Worm (Caenorhabditis elegans) whole organism, L2 larva: Measurements from ENCODE around the gene wdr-60.

Experiments
- C34F6.9 ChIP-seq: fragments of 150-350 bp; optimal IDR thresholded peaks from 2 replicates; lab custom pipeline; 2014; ENCODE audit warnings: missing biosample characterization, missing genetic modification characterization
- R02D3.7 ChIP-seq: fragments of 150-350 bp; optimal IDR thresholded peaks from 2 replicates; lab custom pipeline; 2014; ENCODE audit warnings: missing biosample characterization, missing genetic modification characterization
- ZK546.5 ChIP-seq: sonication (generic microtip); optimal IDR thresholded peaks from 2 replicates; lab custom pipeline; 2017; ENCODE audit warnings: missing biosample characterization, missing genetic modification characterization
- alr-1 ChIP-seq: fragments of 150-350 bp; optimal IDR thresholded peaks from 2 replicates; lab custom pipeline; 2014; ENCODE audit warnings: missing biosample characterization, missing genetic modification characterization
- ama-1 ChIP-seq: fragments of 150-350 bp; optimal IDR thresholded peaks from 2 replicates; lab custom pipeline; 2018; ENCODE audit warnings: inconsistent platforms
- blmp-1 ChIP-seq: sonication (generic microtip); optimal IDR thresholded peaks from 2 replicates; lab custom pipeline; 2017; ENCODE audit warnings: missing genetic modification characterization, mild to moderate bottlenecking, missing compliant biosample characterization, antibody characterized with exemption, moderate library complexity; ENCODE audit not compliant: insufficient read depth
- ceh-16 ChIP-seq: fragments of 150-350 bp; optimal IDR thresholded peaks from 2 replicates; lab custom pipeline; 2014; ENCODE audit warnings: missing biosample characterization, missing genetic modification characterization
- ceh-82 ChIP-seq: fragments of 150-350 bp; optimal IDR thresholded peaks from 2 replicates; lab custom pipeline; 2014; ENCODE audit warnings: missing biosample characterization, missing genetic modification characterization
- crh-2 ChIP-seq: sonication (generic microtip); optimal IDR thresholded peaks from 2 replicates; lab custom pipeline; 2017; ENCODE audit warnings: missing biosample characterization, missing genetic modification characterization
- dmd-4 ChIP-seq: sonication (generic microtip); optimal IDR thresholded peaks from 2 replicates; lab custom pipeline; 2017; ENCODE audit warnings: missing biosample characterization, missing genetic modification characterization
- egl-27 ChIP-seq: sonication (generic microtip); optimal IDR thresholded peaks from 3 replicates; lab custom pipeline; 2017; ENCODE audit warnings: missing biosample characterization, missing genetic modification reagents, missing genetic modification characterization
- elt-1 ChIP-seq: fragments of 150-350 bp; optimal IDR thresholded peaks from 2 replicates; lab custom pipeline; 2014; ENCODE audit warnings: missing biosample characterization, missing genetic modification characterization
- elt-3 ChIP-seq: sonication (generic microtip); optimal IDR thresholded peaks from 2 replicates; lab custom pipeline; 2017; ENCODE audit warnings: missing biosample characterization, missing genetic modification characterization
- fos-1 ChIP-seq: fragments of 150-350 bp; optimal IDR thresholded peaks from 2 replicates; lab custom pipeline; 2014; ENCODE audit warnings: missing biosample characterization, missing genetic modification characterization
- gmeb-1 ChIP-seq: fragments of 150-350 bp; optimal IDR thresholded peaks from 2 replicates; lab custom pipeline; 2014; ENCODE audit warnings: missing biosample characterization, missing genetic modification characterization
- lin-11 ChIP-seq: fragments of 150-350 bp; sonication (generic microtip); optimal IDR thresholded peaks from 2 replicates; lab custom pipeline; 2014; ENCODE audit warnings: missing biosample characterization, missing genetic modification characterization, inconsistent platforms, mixed read lengths
- lin-13 ChIP-seq: fragments of 150-350 bp; optimal IDR thresholded peaks from 2 replicates; lab custom pipeline; 2014; ENCODE audit warnings: missing biosample characterization, missing genetic modification reagents, missing genetic modification characterization
- lin-39 ChIP-seq: fragments of 150-350 bp; optimal IDR thresholded peaks from 2 replicates; lab custom pipeline; 2014; ENCODE audit warnings: missing biosample characterization, missing genetic modification reagents, missing genetic modification characterization
- lsy-2 ChIP-seq, 2 experiments: fragments of 150-350 bp in 1 of 2; sonication (generic microtip) in 1 of 2; optimal IDR thresholded peaks; 2 replicates each; lab custom pipeline; 2014 to 2017; ENCODE audit warnings: missing biosample characterization in 2 of 2, missing genetic modification characterization in 2 of 2
- mab-5 ChIP-seq: fragments of 150-350 bp; optimal IDR thresholded peaks from 2 replicates; lab custom pipeline; 2014; ENCODE audit warnings: missing biosample characterization, missing genetic modification characterization
- mbf-1 ChIP-seq: sonication (generic microtip); optimal IDR thresholded peaks from 2 replicates; lab custom pipeline; 2017; ENCODE audit warnings: missing biosample characterization, missing genetic modification characterization
- mdl-1 ChIP-seq, 2 experiments: fragments of 150-350 bp in 1 of 2; sonication (generic microtip) in 1 of 2; optimal IDR thresholded peaks; 2 replicates each; lab custom pipeline; 2017; ENCODE audit warnings: missing biosample characterization in 2 of 2, missing genetic modification characterization in 2 of 2
- nhr-10 ChIP-seq: sonication (generic microtip); optimal IDR thresholded peaks from 2 replicates; lab custom pipeline; 2017; ENCODE audit warnings: missing biosample characterization, missing genetic modification characterization
- nhr-11 ChIP-seq: fragments of 150-350 bp; optimal IDR thresholded peaks from 2 replicates; lab custom pipeline; 2014; ENCODE audit warnings: missing biosample characterization, missing genetic modification characterization
- nhr-12 ChIP-seq: fragments of 150-350 bp; optimal IDR thresholded peaks from 2 replicates; lab custom pipeline; 2014; ENCODE audit warnings: missing biosample characterization, missing genetic modification characterization
- nhr-129 ChIP-seq: fragments of 150-350 bp; optimal IDR thresholded peaks from 2 replicates; lab custom pipeline; 2014; ENCODE audit warnings: missing biosample characterization, missing genetic modification characterization
- nhr-21 ChIP-seq: fragments of 150-350 bp; optimal IDR thresholded peaks from 2 replicates; lab custom pipeline; 2014; ENCODE audit warnings: missing biosample characterization, missing genetic modification characterization
- nhr-23 ChIP-seq: fragments of 150-350 bp; optimal IDR thresholded peaks from 2 replicates; lab custom pipeline; 2014; ENCODE audit warnings: missing biosample characterization, missing genetic modification reagents, missing genetic modification characterization
- nhr-237 ChIP-seq: fragments of 150-350 bp; optimal IDR thresholded peaks from 2 replicates; lab custom pipeline; 2014; ENCODE audit warnings: missing biosample characterization, missing genetic modification characterization
- nhr-25 ChIP-seq: fragments of 150-350 bp; sonication (generic microtip); optimal IDR thresholded peaks from 3 replicates; lab custom pipeline; 2014; ENCODE audit warnings: missing biosample characterization, missing genetic modification characterization
- nhr-6 ChIP-seq: fragments of 150-350 bp; optimal IDR thresholded peaks from 2 replicates; lab custom pipeline; 2014; ENCODE audit warnings: missing biosample characterization, missing genetic modification characterization
- nhr-77 ChIP-seq: fragments of 150-350 bp; optimal IDR thresholded peaks from 2 replicates; lab custom pipeline; 2014; ENCODE audit warnings: missing biosample characterization, missing genetic modification characterization
- peb-1 ChIP-seq: fragments of 150-350 bp; optimal IDR thresholded peaks from 2 replicates; lab custom pipeline; 2014; ENCODE audit warnings: missing biosample characterization, missing genetic modification characterization
- sem-4 ChIP-seq: fragments of 150-350 bp; optimal IDR thresholded peaks from 2 replicates; lab custom pipeline; 2014; ENCODE audit warnings: missing biosample characterization, missing genetic modification reagents, missing genetic modification characterization
- skn-1 ChIP-seq: sonication (generic microtip); optimal IDR thresholded peaks from 2 replicates; lab custom pipeline; 2017; ENCODE audit warnings: missing biosample characterization, missing genetic modification characterization
- sma-3 ChIP-seq: sonication (generic microtip); optimal IDR thresholded peaks from 2 replicates; lab custom pipeline; 2016; ENCODE audit warnings: missing genetic modification reagents, missing genetic modification characterization, missing compliant biosample characterization
- sma-9 ChIP-seq, 2 experiments: fragments of 150-350 bp in 1 of 2; sonication (generic microtip) in 1 of 2; optimal IDR thresholded peaks; 2 replicates each; lab custom pipeline; 2014 to 2016; ENCODE audit warnings: missing genetic modification characterization in 2 of 2, mild to moderate bottlenecking in 1 of 2, missing biosample characterization in 1 of 2, missing compliant biosample characterization in 1 of 2, missing genetic modification reagents in 1 of 2, moderate library complexity in 1 of 2
- snpc-4 ChIP-seq: fragments of 150-350 bp; optimal IDR thresholded peaks from 2 replicates; lab custom pipeline; 2014; ENCODE audit warnings: missing biosample characterization, missing genetic modification characterization
- unc-39 ChIP-seq: fragments of 150-350 bp; optimal IDR thresholded peaks from 2 replicates; lab custom pipeline; 2014; ENCODE audit warnings: missing biosample characterization, missing genetic modification characterization
- unc-55 ChIP-seq: fragments of 150-350 bp; sonication (generic microtip); optimal IDR thresholded peaks from 3 replicates; lab custom pipeline; 2014; ENCODE audit warnings: missing biosample characterization, missing genetic modification reagents, missing genetic modification characterization
- unc-62 ChIP-seq: fragments of 150-350 bp; optimal IDR thresholded peaks from 2 replicates; lab custom pipeline; 2014; ENCODE audit warnings: missing biosample characterization, missing genetic modification reagents, missing genetic modification characterization
- zag-1 ChIP-seq: fragments of 150-350 bp; optimal IDR thresholded peaks from 2 replicates; lab custom pipeline; 2014; ENCODE audit warnings: missing biosample characterization, missing genetic modification characterization
- ztf-1 ChIP-seq: fragments of 200-800 bp; sonication (Bioruptor generic); conservative IDR thresholded peaks from 2 replicates; pipeline ENCODE4 v1.3.6; 2022; ENCODE audit warnings: missing genetic modification characterization, missing compliant biosample characterization
- ztf-11 ChIP-seq: sonication (generic microtip); optimal IDR thresholded peaks from 2 replicates; lab custom pipeline; 2017; ENCODE audit warnings: missing biosample characterization, missing genetic modification characterization
- ztf-4 ChIP-seq: fragments of 150-350 bp; optimal IDR thresholded peaks from 2 replicates; lab custom pipeline; 2014; ENCODE audit warnings: missing biosample characterization, missing genetic modification characterization

Gene wdr-60

ce11 chrIII:5013915-5014346 lies 26.9 kb downstream of the wdr-60 start (continued):
- TF ChIP-seq ztf-4 (tag; lab: Kevin White, UChicago) (peak; percentile 79), mab-5 (peak; percentile 76), snpc-4 (peak; percentile 45), dmd-4 (tag; lab: Kevin White, UChicago) (no peak), peb-1 (tag; lab: Kevin White, UChicago) (no peak), egl-27 (tag; lab: Kevin White, UChicago) (peak; percentile 58), sma-3 (GFP tag; lab: Kevin White, UChicago) (peak; percentile 71), mbf-1 (no peak), ztf-11 (tag; lab: Kevin White, UChicago) (no peak)

- no peak for TF ChIP-seq dmd-4 (tag; lab: Kevin White, UChicago)
- no peak for TF ChIP-seq nhr-129 (tag; lab: Kevin White, UChicago)
- no peak for TF ChIP-seq sma-9 (GFP tag; optimal IDR thresholded peaks at IDR 0.05; lab: Kevin White, UChicago)
- no peak for TF ChIP-seq sma-9 (tag; optimal IDR thresholded peaks at IDR 0.05; lab: Kevin White, UChicago)
- TF ChIP-seq sem-4 (tag; lab: Kevin White, UChicago): no peak
- TF ChIP-seq nhr-21 (tag; lab: Kevin White, UChicago): no peak
- no peak for TF ChIP-seq elt-3 (tag; lab: Kevin White, UChicago)
- TF ChIP-seq fos-1: no peak
- TF ChIP-seq lin-39 (tag; lab: Kevin White, UChicago): no peak
- TF ChIP-seq ztf-11 (tag; lab: Kevin White, UChicago): no peak
- no peak for TF ChIP-seq gmeb-1 (tag; lab: Kevin White, UChicago)
- TF ChIP-seq ceh-82: no peak
- TF ChIP-seq egl-27 (tag; lab: Kevin White, UChicago): no peak
These were observed 30.5 kb downstream of the wdr-60 start, which contains the start of gene larp-1 for ce11 chrIII:5017550-5017949. Gene larp-1 (minus strand): TSS chrIII:5017650.

- TF ChIP-seq sem-4 (tag; lab: Kevin White, UChicago) (peak; percentile 98), blmp-1 (peak; percentile 84), ceh-82 (peak; percentile 75), sma-3 (GFP tag; lab: Kevin White, UChicago) (peak; percentile 99), nhr-237 (peak; percentile 59), ceh-16 (tag; lab: Kevin White, UChicago) (peak; percentile 63), lin-13 (GFP tag; lab: Kevin White, UChicago) (peak; percentile 95), C34F6.9 (tag; lab: Kevin White, UChicago) (peak; percentile 99), mbf-1 (peak; percentile 52), lsy-2 (tag; optimal IDR thresholded peaks at IDR 0.05; lab: Kevin White, UChicago) (peak; percentile 92 to 97), lin-39 (tag; lab: Kevin White, UChicago) (peak; percentile 75), elt-3 (tag; lab: Kevin White, UChicago) (no peak), nhr-10 (tag; lab: Kevin White, UChicago) (peak; percentile 82), nhr-23 (tag; lab: Kevin White, UChicago) (no peak), unc-39 (tag; lab: Kevin White, UChicago) (no peak), dmd-4 (tag; lab: Kevin White, UChicago) (peak; percentile 40), nhr-21 (tag; lab: Kevin White, UChicago) (peak; percentile 96), zag-1 (tag; lab: Kevin White, UChicago) (peak; percentile 94), R02D3.7 (tag; lab: Kevin White, UChicago) (peak; percentile 44), mdl-1 (tag; optimal IDR thresholded peaks at IDR 0.05; lab: Kevin White, UChicago) (peak; percentile 14 to 81), nhr-12 (tag; lab: Kevin White, UChicago) (peak; percentile 73), ztf-1 (GFP tag; lab: Robert Waterston, UW) (no peak), peb-1 (tag; lab: Kevin White, UChicago) (no peak), nhr-25 (tag; lab: Kevin White, UChicago) (peak; percentile 99), nhr-77 (tag; lab: Kevin White, UChicago) (peak; percentile 75), nhr-11 (peak; percentile 77), ZK546.5 (tag; lab: Kevin White, UChicago) (peak; percentile 61), sma-9 (GFP tag; optimal IDR thresholded peaks at IDR 0.05; lab: Kevin White, UChicago) (peak; percentile 96), sma-9 (tag; optimal IDR thresholded peaks at IDR 0.05; lab: Kevin White, UChicago) (no peak), nhr-6 (peak; percentile 94), unc-55 (peak; percentile 99), ztf-4 (tag; lab: Kevin White, UChicago) (peak; percentile 96), fos-1 (peak; percentile 99), lin-11 (tag; lab: Kevin White, UChicago) (peak; percentile 99), alr-1 (tag; lab: Kevin White, UChicago) (no peak), ztf-11 (tag; lab: Kevin White, UChicago) (no peak), gmeb-1 (tag; lab: Kevin White, UChicago) (peak; percentile 96), crh-2 (tag; lab: Kevin White, UChicago) (peak; percentile 99), skn-1 (tag; lab: Kevin White, UChicago) (no peak), egl-27 (tag; lab: Kevin White, UChicago) (peak; percentile 71), nhr-129 (tag; lab: Kevin White, UChicago) (peak; percentile 98), ama-1 (peak; percentile 66), elt-1 (tag; lab: Kevin White, UChicago) (no peak), unc-62 (GFP tag; lab: Kevin White, UChicago) (peak; percentile 61), snpc-4 (peak; percentile 88)
These were observed 31.2 kb downstream of the wdr-60 start, which contains the start of gene wip-1 for ce11 chrIII:5018116-5018689. Gene wip-1 (plus strand): TSS chrIII:5018639.
